Fruit fly (Drosophila melanogaster): Measurements from ENCODE around the gene CG33169.

CG33169 gene

dm6 chr3L:22883649-22884048 lies 20.0 kb downstream of the CG33169 start:
- TF ChIP-seq CG17361 (GFP tag; IDR thresholded peaks at IDR 0.05), result 0 out of 3 replicates have a peak, but pooled peaks have one; percentile 22
- peak; percentile 26 for TF ChIP-seq CG2678 (tag; optimal IDR thresholded peaks at IDR 0.05)
- peak; percentile 5 for TF ChIP-seq CG17359 (tag; optimal IDR thresholded peaks at IDR 0.05)
- no peak for TF ChIP-seq Usf (GFP tag; optimal IDR thresholded peaks at IDR 0.05)
- TF ChIP-seq fd96Cb (tag; optimal IDR thresholded peaks at IDR 0.05), result peak; percentile 20
- TF ChIP-seq CG13424 (tag; optimal IDR thresholded peaks at IDR 0.05), result peak; percentile 9
- TF ChIP-seq tap (tag; optimal IDR thresholded peaks at IDR 0.05), result peak; percentile 38
- no peak for TF ChIP-seq Side (GFP tag; optimal IDR thresholded peaks at IDR 0.05)
- peak; percentile 27 for TF ChIP-seq nmo (GFP tag; optimal IDR thresholded peaks at IDR 0.05)
- peak; percentile 46 for TF ChIP-seq CG31441 (GFP tag; IDR thresholded peaks at IDR 0.05)
- no peak for TF ChIP-seq hb (GFP tag; IDR thresholded peaks at IDR 0.05; ENCODE audit: partially characterized antibody)
- TF ChIP-seq lab (GFP tag; optimal IDR thresholded peaks at IDR 0.05), result no peak
- no peak for TF ChIP-seq CoRest (tag; optimal IDR thresholded peaks at IDR 0.05)
- TF ChIP-seq CG11504 (tag; optimal IDR thresholded peaks at IDR 0.05), result peak; percentile 36
- peak; percentile 32 for TF ChIP-seq CG10979 (tag; optimal IDR thresholded peaks at IDR 0.05)
- no peak for TF ChIP-seq Stat92E (GFP tag; optimal IDR thresholded peaks at IDR 0.05)
- TF ChIP-seq zfh1 (GFP tag; IDR thresholded peaks at IDR 0.05), result 0 out of 3 replicates have a peak, but pooled peaks have one; percentile 22
- TF ChIP-seq gem (tag; optimal IDR thresholded peaks at IDR 0.05), result peak; percentile 34
- TF ChIP-seq CG17328 (GFP tag; IDR thresholded peaks at IDR 0.05), result 0 out of 2 replicates have a peak, but pooled peaks have one; percentile 24
- peak; percentile 22 for TF ChIP-seq phol (tag; optimal IDR thresholded peaks at IDR 0.05)
- peak; percentile 25 for TF ChIP-seq Sox102F (GFP tag; optimal IDR thresholded peaks at IDR 0.05)
- TF ChIP-seq CG2712 (tag; optimal IDR thresholded peaks at IDR 0.05), result peak; percentile 42
- TF ChIP-seq bsh (GFP tag; optimal IDR thresholded peaks at IDR 0.05), result peak in 1 of 2 experiments; percentile 16
- TF ChIP-seq CG9437 (GFP tag; optimal IDR thresholded peaks at IDR 0.05), result peak; percentile 11
- peak; percentile 45 for TF ChIP-seq CG18262 (tag; optimal IDR thresholded peaks at IDR 0.05)
- 0 out of 3 replicates have a peak, but pooled peaks have one; percentile 10 for TF ChIP-seq CG2199 (GFP tag; IDR thresholded peaks at IDR 0.05)
- peak; percentile 91 for TF ChIP-seq D19A (tag; optimal IDR thresholded peaks at IDR 0.05)
- no peak for TF ChIP-seq Elba2 (GFP tag; optimal IDR thresholded peaks at IDR 0.05)
- TF ChIP-seq Hr51 (GFP tag; optimal IDR thresholded peaks at IDR 0.05), result peak in 1 of 2 experiments; percentile 26
- TF ChIP-seq Ssrp (tag; optimal IDR thresholded peaks at IDR 0.05), result peak; percentile 5
- TF ChIP-seq lov (optimal IDR thresholded peaks at IDR 0.05), result no peak
- TF ChIP-seq lov (GFP tag; IDR thresholded peaks at IDR 0.05), result peak; percentile 10; the same call in 1 of the 3 replicates
- peak; percentile 20 for TF ChIP-seq PHDP (tag; optimal IDR thresholded peaks at IDR 0.05)
- TF ChIP-seq pb (GFP tag; optimal IDR thresholded peaks at IDR 0.05), result no peak
- TF ChIP-seq CG10267 (tag; optimal IDR thresholded peaks at IDR 0.05), result peak; percentile 12
- peak; percentile 29 for TF ChIP-seq CG7839 (tag; optimal IDR thresholded peaks at IDR 0.05)
- TF ChIP-seq CG12744 (GFP tag; optimal IDR thresholded peaks at IDR 0.05), result no peak
- peak; percentile 5 for TF ChIP-seq CG12391 (tag; optimal IDR thresholded peaks at IDR 0.05)
- peak; percentile 9 for TF ChIP-seq Blimp-1 (GFP tag; optimal IDR thresholded peaks at IDR 0.05)
- TF ChIP-seq dmrt99B (tag; optimal IDR thresholded peaks at IDR 0.05), result peak; percentile 16
- TF ChIP-seq CG34376 (GFP tag; optimal IDR thresholded peaks at IDR 0.05), result no peak
- TF ChIP-seq Lim3 (GFP tag; IDR thresholded peaks at IDR 0.05), result no peak
- TF ChIP-seq CG7372 (GFP tag; IDR thresholded peaks at IDR 0.05), result no peak
- peak; percentile 10 for TF ChIP-seq CG14710 (tag; optimal IDR thresholded peaks at IDR 0.05)
- no peak for TF ChIP-seq CG14050 (GFP tag; IDR thresholded peaks at IDR 0.05)
